Fruit fly (Drosophila melanogaster) whole organism, wandering third instar larva: ENCODE measurements around the gene CG14454.

Experiments used
- OdsH ChIP-seq: fragments of 200-800 bp; sonication (Bioruptor generic); optimal IDR thresholded peaks from 2 replicates; lab custom pipeline; 2016; ENCODE audit warnings: missing biosample characterization, mild to moderate bottlenecking, missing genetic modification characterization
- Sp1 ChIP-seq: fragments of 200-800 bp; sonication (Bioruptor generic); optimal IDR thresholded peaks from 3 replicates; lab custom pipeline; 2019; ENCODE audit warnings: missing biosample characterization, mild to moderate bottlenecking, missing genetic modification characterization, moderate library complexity

DNA sequence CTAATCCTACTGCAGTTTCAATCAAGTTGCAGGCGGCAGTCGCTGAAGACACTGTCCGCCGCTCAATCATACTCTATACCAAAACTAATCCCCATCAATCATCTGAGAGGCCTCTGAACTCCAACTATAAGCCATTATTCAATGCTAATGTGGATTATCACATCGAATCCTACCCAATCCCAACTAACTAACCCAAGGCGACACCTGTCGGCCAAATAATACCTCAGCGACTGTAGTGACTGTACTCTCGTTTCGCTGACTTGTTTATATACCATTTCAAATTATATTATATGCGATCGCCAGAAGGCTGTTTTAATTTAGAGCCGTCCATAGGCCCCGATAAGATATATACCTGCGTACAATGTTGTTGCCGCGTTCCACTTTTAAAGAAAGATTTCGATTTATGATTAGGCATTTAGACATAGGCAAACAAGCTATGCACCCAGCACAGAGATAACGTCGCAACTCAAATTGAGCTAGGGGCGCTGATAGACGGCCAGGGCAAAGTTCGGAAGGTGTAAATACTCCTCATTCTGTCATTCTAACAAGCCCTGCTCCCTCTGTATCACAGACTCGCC is 20.5 kb downstream of the CG14454 start:
- TF ChIP-seq Sp1 (GFP tag; lab: Kevin White, UChicago) (no peak), OdsH (GFP tag; lab: Kevin White, UChicago) (no peak)
